Worm (Caenorhabditis elegans) whole organism, L4 larva: Measurements from ENCODE around the gene sulp-7.

ENCODE experiments used
- F10B5.3 ChIP-seq: sonication (generic microtip); optimal IDR thresholded peaks from 2 replicates; lab custom pipeline; 2016; ENCODE audit warnings: mild to moderate bottlenecking, missing genetic modification characterization, missing compliant biosample characterization
- F49E8.2 ChIP-seq: sonication (generic microtip); optimal IDR thresholded peaks from 2 replicates; lab custom pipeline; 2016; ENCODE audit warnings: missing compliant biosample characterization, mild to moderate bottlenecking, missing genetic modification characterization, borderline replicate concordance
- R02D3.7 ChIP-seq: fragments of 150-350 bp; sonication (generic microtip); optimal IDR thresholded peaks from 3 replicates; lab custom pipeline; 2014; ENCODE audit warnings: missing biosample characterization, missing genetic modification characterization
- T20F7.1 ChIP-seq: fragments of 200-800 bp; sonication (Bioruptor generic); optimal IDR thresholded peaks from 2 replicates; lab custom pipeline; 2018; ENCODE audit warnings: mild to moderate bottlenecking, missing genetic modification characterization, missing compliant biosample characterization
- Y105C5A.15 ChIP-seq: fragments of 200-800 bp; sonication (Bioruptor generic); IDR thresholded peaks from 2 replicates; pipeline ENCODE4 v1.3.6; 2022; ENCODE audit warnings: missing genetic modification characterization, missing compliant biosample characterization
- Y48G9A.11 ChIP-seq: fragments of 200-800 bp; sonication (Bioruptor generic); IDR thresholded peaks from 2 replicates; pipeline ENCODE4 v1.3.6; 2022; ENCODE audit warnings: missing genetic modification reagents, missing genetic modification characterization, missing compliant biosample characterization
- Y5F2A.4 ChIP-seq: fragments of 200-800 bp; sonication (Bioruptor generic); optimal IDR thresholded peaks from 2 replicates; lab custom pipeline; 2018; ENCODE audit warnings: mild to moderate bottlenecking, missing genetic modification characterization, missing compliant biosample characterization
- Y75B8A.6 ChIP-seq: fragments of 200-800 bp; sonication (Bioruptor generic); IDR thresholded peaks from 2 replicates; pipeline ENCODE4 v1.3.6; 2022; ENCODE audit warnings: missing genetic modification reagents, missing genetic modification characterization, missing compliant biosample characterization
- ZK337.2 ChIP-seq: fragments of 200-800 bp; sonication (Bioruptor generic); IDR thresholded peaks from 2 replicates; pipeline ENCODE4 v1.3.6; 2022; ENCODE audit warnings: missing genetic modification reagents, missing genetic modification characterization, missing compliant biosample characterization
- aly-2 ChIP-seq: sonication (generic microtip); optimal IDR thresholded peaks from 2 replicates; lab custom pipeline; 2018; ENCODE audit warnings: missing biosample characterization, missing genetic modification characterization
- ama-1 ChIP-seq: fragments of 150-350 bp; optimal IDR thresholded peaks from 2 replicates; lab custom pipeline; 2014; ENCODE audit warnings: inconsistent platforms, mixed read lengths
- ceh-28 ChIP-seq: fragments of 150-350 bp; optimal IDR thresholded peaks from 2 replicates; lab custom pipeline; 2014; ENCODE audit warnings: missing biosample characterization, missing genetic modification reagents, missing genetic modification characterization
- ceh-44 ChIP-seq: fragments of 200-800 bp; sonication (Bioruptor generic); IDR thresholded peaks from 2 replicates; pipeline ENCODE4 v1.3.6; 2022; ENCODE audit warnings: missing genetic modification reagents, missing genetic modification characterization, missing compliant biosample characterization
- ceh-82 ChIP-seq: sonication (generic microtip); optimal IDR thresholded peaks from 2 replicates; lab custom pipeline; 2017; ENCODE audit warnings: missing biosample characterization, missing genetic modification characterization
- ctbp-1 ChIP-seq: fragments of 200-800 bp; sonication (Bioruptor generic); IDR thresholded peaks from 2 replicates; pipeline ENCODE4 v1.3.6; 2022; ENCODE audit warnings: missing genetic modification reagents, missing genetic modification characterization, missing compliant biosample characterization
- daf-12 ChIP-seq: fragments of 150-350 bp; optimal IDR thresholded peaks from 2 replicates; lab custom pipeline; 2014; ENCODE audit warnings: missing biosample characterization, missing genetic modification reagents, missing genetic modification characterization
- daf-16 ChIP-seq, 3 experiments: sonication (generic microtip); optimal IDR thresholded peaks; 2 replicates each; lab custom pipeline; 2016 to 2017; ENCODE audit warnings: missing genetic modification characterization in 3 of 3, missing genetic modification reagents in 3 of 3, mild to moderate bottlenecking in 2 of 3, missing compliant biosample characterization in 2 of 3, missing biosample characterization in 1 of 3, moderate library complexity in 1 of 3
- daf-19 ChIP-seq: fragments of 200-800 bp; sonication (Bioruptor generic); conservative IDR thresholded peaks from 2 replicates; pipeline ENCODE4 v1.3.6; 2022; ENCODE audit warnings: missing genetic modification characterization, missing compliant biosample characterization
- daf-8 ChIP-seq: fragments of 200-800 bp; sonication (Bioruptor generic); IDR thresholded peaks from 2 replicates; pipeline ENCODE4 v1.3.6; 2022; ENCODE audit warnings: missing genetic modification characterization, missing compliant biosample characterization
- dmd-6 ChIP-seq: fragments of 200-800 bp; sonication (Bioruptor generic); IDR thresholded peaks from 2 replicates; pipeline ENCODE4 v1.3.6; 2022; ENCODE audit warnings: missing genetic modification reagents, missing genetic modification characterization, missing compliant biosample characterization
- dmd-8 ChIP-seq: fragments of 200-800 bp; sonication (Bioruptor generic); IDR thresholded peaks from 2 replicates; pipeline ENCODE4 v1.3.6; 2022; ENCODE audit warnings: missing genetic modification characterization, missing compliant biosample characterization
- egl-43 ChIP-seq: fragments of 200-800 bp; sonication (Bioruptor generic); IDR thresholded peaks from 2 replicates; pipeline ENCODE4 v1.3.6; 2022; ENCODE audit warnings: missing genetic modification reagents, missing genetic modification characterization, missing compliant biosample characterization
- fkh-10 ChIP-seq: fragments of 150-350 bp; optimal IDR thresholded peaks from 2 replicates; lab custom pipeline; 2014; ENCODE audit warnings: missing biosample characterization, missing genetic modification reagents, missing genetic modification characterization
- hif-1 ChIP-seq, 2 experiments: sonication (generic microtip); optimal IDR thresholded peaks; 2 replicates each; lab custom pipeline; 2016 to 2017; ENCODE audit warnings: missing compliant biosample characterization in 2 of 2, missing genetic modification characterization in 2 of 2, missing genetic modification reagents in 2 of 2, missing genotype in 2 of 2, mild to moderate bottlenecking in 1 of 2
- hlh-30 ChIP-seq: sonication (generic microtip); optimal IDR thresholded peaks from 2 replicates; lab custom pipeline; 2017; ENCODE audit warnings: antibody characterized with exemption, mild to moderate bottlenecking, missing genetic modification characterization, missing compliant biosample characterization; ENCODE audit not compliant: insufficient read depth
- hmg-1.1 ChIP-seq: fragments of 200-800 bp; sonication (Bioruptor generic); IDR thresholded peaks from 2 replicates; pipeline ENCODE4 v1.3.6; 2022; ENCODE audit warnings: missing genetic modification reagents, missing genetic modification characterization, missing compliant biosample characterization
- jun-1 ChIP-seq: fragments of 150-350 bp; optimal IDR thresholded peaks from 2 replicates; lab custom pipeline; 2014; ENCODE audit warnings: missing biosample characterization, missing genetic modification reagents, missing genetic modification characterization
- lim-7 ChIP-seq: fragments of 200-800 bp; sonication (Bioruptor generic); IDR thresholded peaks from 2 replicates; pipeline ENCODE4 v1.3.6; 2022; ENCODE audit warnings: missing genetic modification characterization, missing compliant biosample characterization
- lin-1 ChIP-seq: fragments of 200-800 bp; sonication (Bioruptor generic); IDR thresholded peaks from 2 replicates; pipeline ENCODE4 v1.3.6; 2022; ENCODE audit warnings: missing genetic modification reagents, missing genetic modification characterization, missing compliant biosample characterization
- lin-13 ChIP-seq: fragments of 150-350 bp; optimal IDR thresholded peaks from 2 replicates; lab custom pipeline; 2014; ENCODE audit warnings: missing biosample characterization, missing genetic modification reagents, missing genetic modification characterization
- lin-38 ChIP-seq: fragments of 200-800 bp; sonication (Bioruptor generic); IDR thresholded peaks from 2 replicates; pipeline ENCODE4 v1.3.6; 2022; ENCODE audit warnings: missing genetic modification reagents, missing genetic modification characterization, missing compliant biosample characterization
- lin-39 ChIP-seq: fragments of 150-350 bp; optimal IDR thresholded peaks from 2 replicates; lab custom pipeline; 2014; ENCODE audit warnings: missing biosample characterization, missing genetic modification reagents, missing genetic modification characterization
- lir-3 ChIP-seq: sonication (generic microtip); optimal IDR thresholded peaks from 2 replicates; lab custom pipeline; 2016; ENCODE audit warnings: mild to moderate bottlenecking, missing genetic modification characterization, missing compliant biosample characterization
- lsy-2 ChIP-seq, 2 experiments: fragments of 150-350 bp in 1 of 2; sonication (generic microtip) in 1 of 2; optimal IDR thresholded peaks; 2 replicates each; lab custom pipeline; 2014 to 2017; ENCODE audit warnings: missing biosample characterization in 2 of 2, missing genetic modification characterization in 2 of 2
- mdt-29 ChIP-seq: fragments of 200-800 bp; sonication (Bioruptor generic); IDR thresholded peaks from 2 replicates; pipeline ENCODE4 v1.3.6; 2022; ENCODE audit warnings: missing genetic modification reagents, missing genetic modification characterization, missing compliant biosample characterization
- mxl-2 ChIP-seq: fragments of 200-800 bp; sonication (Bioruptor generic); conservative IDR thresholded peaks from 2 replicates; pipeline ENCODE4 v1.3.6; 2022; ENCODE audit warnings: missing genetic modification reagents, missing genetic modification characterization, missing compliant biosample characterization
- mxl-3 ChIP-seq: fragments of 200-800 bp; sonication (Bioruptor generic); optimal IDR thresholded peaks from 2 replicates; lab custom pipeline; 2018; ENCODE audit warnings: mild to moderate bottlenecking, missing genetic modification characterization, missing compliant biosample characterization
- nhr-11 ChIP-seq: fragments of 150-350 bp; optimal IDR thresholded peaks from 2 replicates; lab custom pipeline; 2014; ENCODE audit warnings: missing biosample characterization, missing genetic modification characterization
- nhr-111 ChIP-seq: fragments of 200-800 bp; sonication (Bioruptor generic); optimal IDR thresholded peaks from 2 replicates; lab custom pipeline; 2018; ENCODE audit warnings: mild to moderate bottlenecking, missing genetic modification characterization, missing compliant biosample characterization
- nhr-25 ChIP-seq: sonication (generic microtip); optimal IDR thresholded peaks from 2 replicates; lab custom pipeline; 2017; ENCODE audit warnings: missing genetic modification characterization, mild to moderate bottlenecking, missing compliant biosample characterization, antibody characterized with exemption, moderate library complexity, borderline replicate concordance; ENCODE audit not compliant: insufficient read depth
- nhr-41 ChIP-seq: fragments of 200-800 bp; sonication (Bioruptor generic); IDR thresholded peaks from 2 replicates; pipeline ENCODE4 v1.3.6; 2022; ENCODE audit warnings: missing genetic modification reagents, missing genetic modification characterization, missing compliant biosample characterization
- nhr-76 ChIP-seq: fragments of 150-350 bp; optimal IDR thresholded peaks from 2 replicates; lab custom pipeline; 2014; ENCODE audit warnings: missing biosample characterization, missing genetic modification characterization
- snpc-1.2 ChIP-seq: fragments of 200-800 bp; sonication (Bioruptor generic); IDR thresholded peaks from 2 replicates; pipeline ENCODE4 v1.3.6; 2022; ENCODE audit warnings: missing genetic modification reagents, missing genetic modification characterization, missing compliant biosample characterization
- spr-1 ChIP-seq: sonication (generic microtip); optimal IDR thresholded peaks from 2 replicates; lab custom pipeline; 2016; ENCODE audit warnings: mild to moderate bottlenecking, missing genetic modification characterization, missing compliant biosample characterization
- tag-97 ChIP-seq: fragments of 200-800 bp; sonication (Bioruptor generic); IDR thresholded peaks from 2 replicates; pipeline ENCODE4 v1.3.6; 2022; ENCODE audit warnings: missing genetic modification characterization, missing compliant biosample characterization
- tra-1 ChIP-seq: fragments of 200-800 bp; sonication (Bioruptor generic); IDR thresholded peaks from 2 replicates; pipeline ENCODE4 v1.3.6; 2022; ENCODE audit warnings: missing genetic modification reagents, missing genetic modification characterization, missing compliant biosample characterization
- unc-39 ChIP-seq: sonication (generic microtip); optimal IDR thresholded peaks from 2 replicates; lab custom pipeline; 2017; ENCODE audit warnings: missing biosample characterization, missing genetic modification characterization
- unc-62 ChIP-seq, 3 experiments: fragments of 150-350 bp in 1 of 3; sonication (generic microtip); optimal IDR thresholded peaks in 2 of 3; peaks in 1 of 3; 1 replicate in 1 of 3; 2 replicates in 2 of 3; lab custom pipeline; 2014 to 2017; ENCODE audit warnings: missing biosample characterization in 3 of 3, missing genetic modification characterization in 3 of 3, missing genetic modification reagents in 3 of 3, missing genotype in 1 of 3
- vab-7 ChIP-seq: fragments of 200-800 bp; sonication (Bioruptor generic); IDR thresholded peaks from 2 replicates; pipeline ENCODE4 v1.3.6; 2022; ENCODE audit warnings: missing genetic modification reagents, missing genetic modification characterization, missing compliant biosample characterization
- zip-11 ChIP-seq: fragments of 200-800 bp; sonication (Bioruptor generic); IDR thresholded peaks from 2 replicates; pipeline ENCODE4 v1.3.6; 2022; ENCODE audit warnings: missing genetic modification characterization, missing compliant biosample characterization
- ztf-11 ChIP-seq: fragments of 150-350 bp; optimal IDR thresholded peaks from 2 replicates; lab custom pipeline; 2014; ENCODE audit warnings: missing biosample characterization, missing genetic modification characterization

The sulp-7 gene

DNA sequence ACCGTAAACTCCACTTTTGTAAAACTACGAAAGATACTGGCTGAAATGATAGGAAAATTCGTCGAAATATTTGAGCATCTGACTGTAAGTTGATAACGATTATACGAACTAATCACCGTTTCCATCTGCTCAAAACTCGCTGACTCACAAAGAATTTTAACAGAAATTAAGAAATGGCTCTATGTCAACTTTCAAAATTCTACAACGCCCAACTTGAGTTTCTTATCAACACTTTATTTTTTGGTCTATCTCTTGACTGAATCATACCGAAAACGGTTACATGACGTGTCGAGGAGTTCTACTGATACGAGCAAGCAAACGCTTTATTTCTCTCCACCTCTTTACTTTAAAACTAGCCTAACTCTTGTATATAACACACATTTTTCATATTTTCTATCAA, 33.3 kb upstream of the sulp-7 start, which contains the start of gene clc-1 (continued):
- TF ChIP-seq lim-7 (GFP tag; lab: Robert Waterston, UW) (no peak), ctbp-1 (no peak), lin-13 (GFP tag; lab: Kevin White, UChicago) (no peak), mxl-3 (GFP tag; lab: Kevin White, UChicago) (no peak), daf-19 (GFP tag; lab: Robert Waterston, UW) (no peak), nhr-25 (no peak), daf-16 (GFP tag; optimal IDR thresholded peaks at IDR 0.05; lab: Kevin White, UChicago) (peak in 1 of 2 experiments; percentile 37), daf-16 (tag; optimal IDR thresholded peaks at IDR 0.05; lab: Kevin White, UChicago) (peak; percentile 87), Y48G9A.11 (GFP tag; lab: Robert Waterston, UW) (no peak), Y105C5A.15 (GFP tag; lab: Robert Waterston, UW) (no peak), ama-1 (no peak), unc-62 (GFP tag; optimal IDR thresholded peaks at IDR 0.05 in 1 of 2; lab: Kevin White, UChicago) (no peak), unc-62 (tag; optimal IDR thresholded peaks at IDR 0.05; lab: Kevin White, UChicago) (no peak), unc-39 (tag; lab: Kevin White, UChicago) (no peak), ZK337.2 (GFP tag; lab: Robert Waterston, UW) (no peak), lin-38 (GFP tag; lab: Robert Waterston, UW) (no peak), Y5F2A.4 (no peak), tag-97 (no peak), F49E8.2 (tag; lab: Kevin White, UChicago) (no peak), lir-3 (tag; lab: Kevin White, UChicago) (no peak), hlh-30 (tag; lab: Kevin White, UChicago) (peak; percentile 1), nhr-111 (GFP tag; lab: Kevin White, UChicago) (no peak), Y75B8A.6 (GFP tag; lab: Robert Waterston, UW) (no peak), dmd-8 (no peak), spr-1 (tag; lab: Kevin White, UChicago) (no peak), hmg-1.1 (GFP tag; lab: Robert Waterston, UW) (no peak), mdt-29 (GFP tag; lab: Robert Waterston, UW) (no peak), vab-7 (GFP tag; lab: Robert Waterston, UW) (no peak), nhr-11 (tag; lab: Kevin White, UChicago) (no peak), lsy-2 (tag; optimal IDR thresholded peaks at IDR 0.05; lab: Kevin White, UChicago) (no peak), jun-1 (no peak), zip-11 (GFP tag; lab: Robert Waterston, UW) (no peak), hif-1 (tag; optimal IDR thresholded peaks at IDR 0.05; lab: Kevin White, UChicago) (peak in 1 of 2 experiments; percentile 40), egl-43 (GFP tag; lab: Robert Waterston, UW) (no peak), R02D3.7 (tag; lab: Kevin White, UChicago) (no peak), F10B5.3 (no peak), daf-12 (tag; lab: Kevin White, UChicago) (no peak), aly-2 (no peak), ceh-82 (tag; lab: Kevin White, UChicago) (no peak), ceh-28 (tag; lab: Kevin White, UChicago) (no peak), T20F7.1 (GFP tag; lab: Kevin White, UChicago) (peak; percentile 29), dmd-6 (peak; percentile 93), mxl-2 (GFP tag; lab: Robert Waterston, UW) (no peak), snpc-1.2 (GFP tag; lab: Robert Waterston, UW) (no peak), lin-1 (GFP tag; lab: Robert Waterston, UW) (peak; percentile 51; the same call in 1 of the 2 replicates), fkh-10 (GFP tag; lab: Kevin White, UChicago) (no peak), ceh-44 (GFP tag; lab: Robert Waterston, UW) (no peak), tra-1 (peak; percentile 73; the same call in 1 of the 2 replicates), daf-8 (GFP tag; lab: Robert Waterston, UW) (no peak), nhr-41 (GFP tag; lab: Robert Waterston, UW) (no peak), ztf-11 (tag; lab: Kevin White, UChicago) (no peak), nhr-76 (tag; lab: Kevin White, UChicago) (no peak), lin-39 (tag; lab: Kevin White, UChicago) (no peak)
